Worm (Caenorhabditis elegans) whole organism, L4 larva: ENCODE results near the gene twnk-1.

ENCODE experiments used
- F44E2.7 ChIP-seq: fragments of 200-800 bp; sonication (Bioruptor generic); IDR thresholded peaks from 2 replicates; pipeline ENCODE4 v2.1.2; 2022; ENCODE audit warnings: missing genetic modification characterization, missing compliant biosample characterization
- T20F7.1 ChIP-seq: fragments of 200-800 bp; sonication (Bioruptor generic); optimal IDR thresholded peaks from 2 replicates; lab custom pipeline; 2018; ENCODE audit warnings: mild to moderate bottlenecking, missing genetic modification characterization, missing compliant biosample characterization
- T26A8.4 ChIP-seq: fragments of 200-800 bp; sonication (Bioruptor generic); IDR thresholded peaks from 2 replicates; pipeline ENCODE4 v1.3.6; 2022; ENCODE audit warnings: missing genetic modification characterization, missing compliant biosample characterization
- Y48G9A.11 ChIP-seq: fragments of 200-800 bp; sonication (Bioruptor generic); IDR thresholded peaks from 2 replicates; pipeline ENCODE4 v1.3.6; 2022; ENCODE audit warnings: missing genetic modification reagents, missing genetic modification characterization, missing compliant biosample characterization
- Y75B8A.6 ChIP-seq: fragments of 200-800 bp; sonication (Bioruptor generic); IDR thresholded peaks from 2 replicates; pipeline ENCODE4 v1.3.6; 2022; ENCODE audit warnings: missing genetic modification reagents, missing genetic modification characterization, missing compliant biosample characterization
- ZK546.5 ChIP-seq, 2 experiments: sonication (generic microtip); optimal IDR thresholded peaks; 2 replicates each; lab custom pipeline; 2017; ENCODE audit warnings: missing biosample characterization in 2 of 2, missing genetic modification characterization in 2 of 2
- aha-1 ChIP-seq: fragments of 150-350 bp; peaks from one replicate; lab custom pipeline; 2014; ENCODE audit warnings: missing biosample characterization, missing genetic modification characterization
- attf-4 ChIP-seq: sonication (generic microtip); optimal IDR thresholded peaks from 3 replicates; lab custom pipeline; 2017; ENCODE audit warnings: missing biosample characterization, missing genetic modification characterization
- ceh-44 ChIP-seq: fragments of 200-800 bp; sonication (Bioruptor generic); IDR thresholded peaks from 2 replicates; pipeline ENCODE4 v1.3.6; 2022; ENCODE audit warnings: missing genetic modification reagents, missing genetic modification characterization, missing compliant biosample characterization
- ctbp-1 ChIP-seq: fragments of 200-800 bp; sonication (Bioruptor generic); IDR thresholded peaks from 2 replicates; pipeline ENCODE4 v1.3.6; 2022; ENCODE audit warnings: missing genetic modification reagents, missing genetic modification characterization, missing compliant biosample characterization
- daf-16 ChIP-seq, 3 experiments: sonication (generic microtip); optimal IDR thresholded peaks; 2 replicates each; lab custom pipeline; 2016 to 2017; ENCODE audit warnings: missing genetic modification characterization in 3 of 3, missing genetic modification reagents in 3 of 3, mild to moderate bottlenecking in 2 of 3, missing compliant biosample characterization in 2 of 3, missing biosample characterization in 1 of 3, moderate library complexity in 1 of 3
- daf-19 ChIP-seq: fragments of 200-800 bp; sonication (Bioruptor generic); conservative IDR thresholded peaks from 2 replicates; pipeline ENCODE4 v1.3.6; 2022; ENCODE audit warnings: missing genetic modification characterization, missing compliant biosample characterization
- dmd-6 ChIP-seq: fragments of 200-800 bp; sonication (Bioruptor generic); IDR thresholded peaks from 2 replicates; pipeline ENCODE4 v1.3.6; 2022; ENCODE audit warnings: missing genetic modification reagents, missing genetic modification characterization, missing compliant biosample characterization
- egl-27 ChIP-seq: sonication (generic microtip); optimal IDR thresholded peaks from 3 replicates; lab custom pipeline; 2017; ENCODE audit warnings: missing biosample characterization, missing genetic modification reagents, missing genetic modification characterization
- egl-43 ChIP-seq: fragments of 200-800 bp; sonication (Bioruptor generic); IDR thresholded peaks from 2 replicates; pipeline ENCODE4 v1.3.6; 2022; ENCODE audit warnings: missing genetic modification reagents, missing genetic modification characterization, missing compliant biosample characterization
- fos-1 ChIP-seq: fragments of 150-350 bp; optimal IDR thresholded peaks from 2 replicates; lab custom pipeline; 2014; ENCODE audit warnings: missing biosample characterization, missing genetic modification characterization
- hif-1 ChIP-seq, 2 experiments: sonication (generic microtip); optimal IDR thresholded peaks; 2 replicates each; lab custom pipeline; 2016 to 2017; ENCODE audit warnings: missing compliant biosample characterization in 2 of 2, missing genetic modification characterization in 2 of 2, missing genetic modification reagents in 2 of 2, missing genotype in 2 of 2, mild to moderate bottlenecking in 1 of 2
- hlh-30 ChIP-seq: sonication (generic microtip); optimal IDR thresholded peaks from 2 replicates; lab custom pipeline; 2017; ENCODE audit warnings: antibody characterized with exemption, mild to moderate bottlenecking, missing genetic modification characterization, missing compliant biosample characterization; ENCODE audit not compliant: insufficient read depth
- hmg-1.1 ChIP-seq: fragments of 200-800 bp; sonication (Bioruptor generic); IDR thresholded peaks from 2 replicates; pipeline ENCODE4 v1.3.6; 2022; ENCODE audit warnings: missing genetic modification reagents, missing genetic modification characterization, missing compliant biosample characterization
- lin-1 ChIP-seq: fragments of 200-800 bp; sonication (Bioruptor generic); IDR thresholded peaks from 2 replicates; pipeline ENCODE4 v1.3.6; 2022; ENCODE audit warnings: missing genetic modification reagents, missing genetic modification characterization, missing compliant biosample characterization
- lin-15B ChIP-seq: fragments of 150-350 bp; sonication (generic microtip); optimal IDR thresholded peaks from 3 replicates; lab custom pipeline; 2014; ENCODE audit warnings: missing biosample characterization, missing genetic modification characterization
- lin-29 ChIP-seq: fragments of 200-800 bp; sonication (Bioruptor generic); IDR thresholded peaks from 2 replicates; pipeline ENCODE4 v1.3.6; 2022; ENCODE audit warnings: missing genetic modification reagents, missing genetic modification characterization, missing compliant biosample characterization
- lin-38 ChIP-seq: fragments of 200-800 bp; sonication (Bioruptor generic); IDR thresholded peaks from 2 replicates; pipeline ENCODE4 v1.3.6; 2022; ENCODE audit warnings: missing genetic modification reagents, missing genetic modification characterization, missing compliant biosample characterization
- lsy-2 ChIP-seq, 2 experiments: fragments of 150-350 bp in 1 of 2; sonication (generic microtip) in 1 of 2; optimal IDR thresholded peaks; 2 replicates each; lab custom pipeline; 2014 to 2017; ENCODE audit warnings: missing biosample characterization in 2 of 2, missing genetic modification characterization in 2 of 2
- madf-9 ChIP-seq: fragments of 200-800 bp; sonication (Bioruptor generic); conservative IDR thresholded peaks from 2 replicates; pipeline ENCODE4 v1.3.6; 2022; ENCODE audit warnings: missing genetic modification reagents, missing genetic modification characterization, missing compliant biosample characterization
- mdl-1 ChIP-seq, 2 experiments: fragments of 150-350 bp in 1 of 2; sonication (generic microtip) in 1 of 2; optimal IDR thresholded peaks; 2 replicates each; lab custom pipeline; 2014 to 2017; ENCODE audit warnings: missing biosample characterization in 2 of 2, missing genetic modification characterization in 2 of 2
- mep-1 ChIP-seq: fragments of 150-350 bp; sonication (generic microtip); optimal IDR thresholded peaks from 3 replicates; lab custom pipeline; 2014; ENCODE audit warnings: missing biosample characterization, missing genetic modification characterization
- mes-2 ChIP-seq: sonication (generic microtip); optimal IDR thresholded peaks from 2 replicates; lab custom pipeline; 2016; ENCODE audit warnings: missing genotype, mild to moderate bottlenecking, missing genetic modification characterization, missing compliant biosample characterization; ENCODE audit not compliant: poor library complexity, severe bottlenecking
- nhr-10 ChIP-seq: fragments of 150-350 bp; optimal IDR thresholded peaks from 2 replicates; lab custom pipeline; 2014; ENCODE audit warnings: missing biosample characterization, missing genetic modification characterization
- nhr-102 ChIP-seq: sonication (generic microtip); optimal IDR thresholded peaks from 2 replicates; lab custom pipeline; 2016; ENCODE audit warnings: mild to moderate bottlenecking, missing genetic modification characterization, moderate library complexity, missing compliant biosample characterization
- nhr-25 ChIP-seq: sonication (generic microtip); optimal IDR thresholded peaks from 2 replicates; lab custom pipeline; 2017; ENCODE audit warnings: missing genetic modification characterization, mild to moderate bottlenecking, missing compliant biosample characterization, antibody characterized with exemption, moderate library complexity, borderline replicate concordance; ENCODE audit not compliant: insufficient read depth
- nhr-77 ChIP-seq: fragments of 150-350 bp; optimal IDR thresholded peaks from 2 replicates; lab custom pipeline; 2014; ENCODE audit warnings: missing biosample characterization, missing genetic modification characterization
- pha-4 ChIP-seq, 2 experiments: fragments of 150-350 bp in 1 of 2; fragments of 200-800 bp in 1 of 2; sonication (Bioruptor generic) in 1 of 2; IDR thresholded peaks in 1 of 2; optimal IDR thresholded peaks in 1 of 2; 2 replicates each; pipeline versions ENCODE4 v1.3.6 to Lab custom; 2014 to 2022; ENCODE audit warnings: missing genetic modification characterization in 2 of 2, missing genetic modification reagents in 2 of 2, missing biosample characterization in 1 of 2, missing compliant biosample characterization in 1 of 2
- php-3 ChIP-seq: fragments of 200-800 bp; sonication (Bioruptor generic); IDR thresholded peaks from 2 replicates; pipeline ENCODE4 v1.3.6; 2022; ENCODE audit warnings: missing genetic modification reagents, missing genetic modification characterization, missing compliant biosample characterization
- sdz-12 ChIP-seq: fragments of 200-800 bp; sonication (Bioruptor generic); optimal IDR thresholded peaks from 2 replicates; lab custom pipeline; 2018; ENCODE audit warnings: mild to moderate bottlenecking, missing genetic modification characterization, missing compliant biosample characterization
- skn-1 ChIP-seq: fragments of 150-350 bp; optimal IDR thresholded peaks from 2 replicates; lab custom pipeline; 2014; ENCODE audit warnings: missing biosample characterization, missing genetic modification characterization
- snpc-4 ChIP-seq: fragments of 150-350 bp; optimal IDR thresholded peaks from 2 replicates; lab custom pipeline; 2014; ENCODE audit warnings: missing biosample characterization, missing genetic modification characterization
- spr-1 ChIP-seq: sonication (generic microtip); optimal IDR thresholded peaks from 2 replicates; lab custom pipeline; 2016; ENCODE audit warnings: mild to moderate bottlenecking, missing genetic modification characterization, missing compliant biosample characterization
- tra-1 ChIP-seq: fragments of 200-800 bp; sonication (Bioruptor generic); IDR thresholded peaks from 2 replicates; pipeline ENCODE4 v1.3.6; 2022; ENCODE audit warnings: missing genetic modification reagents, missing genetic modification characterization, missing compliant biosample characterization
- unc-39 ChIP-seq: sonication (generic microtip); optimal IDR thresholded peaks from 2 replicates; lab custom pipeline; 2017; ENCODE audit warnings: missing biosample characterization, missing genetic modification characterization
- unc-62 ChIP-seq, 3 experiments: fragments of 150-350 bp in 1 of 3; sonication (generic microtip); optimal IDR thresholded peaks in 2 of 3; peaks in 1 of 3; 1 replicate in 1 of 3; 2 replicates in 2 of 3; lab custom pipeline; 2014 to 2017; ENCODE audit warnings: missing biosample characterization in 3 of 3, missing genetic modification characterization in 3 of 3, missing genetic modification reagents in 3 of 3, missing genotype in 1 of 3
- zag-1 ChIP-seq: fragments of 150-350 bp; optimal IDR thresholded peaks from 2 replicates; lab custom pipeline; 2014; ENCODE audit warnings: missing biosample characterization, missing genetic modification characterization
- ztf-11 ChIP-seq: fragments of 150-350 bp; optimal IDR thresholded peaks from 2 replicates; lab custom pipeline; 2014; ENCODE audit warnings: missing biosample characterization, missing genetic modification characterization
- ztf-7 ChIP-seq: fragments of 150-350 bp; optimal IDR thresholded peaks from 2 replicates; lab custom pipeline; 2014; ENCODE audit warnings: missing biosample characterization, missing genetic modification characterization

The twnk-1 gene

DNA sequence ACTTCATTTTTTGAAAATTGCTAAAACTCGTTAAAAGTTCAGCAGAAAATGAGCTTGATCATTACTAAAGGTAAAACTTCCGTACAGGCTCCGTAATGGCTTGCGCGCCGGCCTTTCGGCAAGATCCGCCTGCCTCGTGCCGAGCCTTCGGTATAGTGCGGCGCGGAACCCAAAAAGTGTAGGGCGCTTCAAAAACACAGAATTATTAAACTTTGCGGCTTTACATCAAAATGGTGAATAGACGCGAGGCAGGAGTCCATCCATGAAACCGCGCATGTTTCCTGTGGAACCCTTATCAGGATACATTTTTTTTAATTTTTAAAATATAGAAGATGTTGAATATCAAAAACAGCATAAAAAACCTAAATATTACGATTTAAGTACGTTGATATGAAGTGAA, 37.9 kb upstream of the twnk-1 start:
- TF ChIP-seq aha-1 (tag; lab: Kevin White, UChicago) = peak; percentile 85
- peak; percentile 57 for TF ChIP-seq snpc-4 (tag; lab: Kevin White, UChicago)
- no peak for TF ChIP-seq nhr-102 (tag; lab: Kevin White, UChicago)
- TF ChIP-seq, all 104 proteins: peak for 2

DNA sequence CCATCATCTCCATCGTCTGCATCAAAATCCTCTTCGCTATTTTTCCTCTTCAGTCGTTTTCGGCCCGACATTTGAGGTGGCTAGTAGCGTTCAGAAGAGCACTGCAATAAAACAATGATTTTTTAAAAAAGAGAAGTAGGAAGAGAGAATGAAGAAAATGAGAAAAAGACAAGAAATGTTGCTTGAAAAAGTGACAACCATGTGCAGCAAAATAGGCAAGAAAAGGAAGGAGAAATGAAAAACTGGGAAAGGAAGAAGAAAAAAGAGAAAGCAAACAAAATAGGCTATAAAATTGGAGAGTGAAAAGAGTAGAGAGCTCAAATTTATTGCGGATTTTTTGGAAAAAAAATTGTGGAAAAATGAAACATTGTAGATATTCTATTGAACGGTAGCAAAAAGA, 27.7 kb upstream of the twnk-1 start, which contains the start of gene tag-294:
tag-294 (minus strand) TSS at position 101 of the 400 bp plus-strand sequence.
- TF ChIP-seq daf-16 (GFP tag; optimal IDR thresholded peaks at IDR 0.05; lab: Kevin White, UChicago) (no peak), daf-16 (tag; optimal IDR thresholded peaks at IDR 0.05; lab: Kevin White, UChicago) (no peak), nhr-10 (tag; lab: Kevin White, UChicago) (no peak), ceh-44 (no peak), nhr-25 (tag; lab: Kevin White, UChicago) (no peak), egl-27 (tag; lab: Kevin White, UChicago) (no peak), lin-15B (tag; lab: Kevin White, UChicago) (no peak), zag-1 (no peak)
- TF ChIP-seq, all 104 proteins: peak for 0

DNA sequence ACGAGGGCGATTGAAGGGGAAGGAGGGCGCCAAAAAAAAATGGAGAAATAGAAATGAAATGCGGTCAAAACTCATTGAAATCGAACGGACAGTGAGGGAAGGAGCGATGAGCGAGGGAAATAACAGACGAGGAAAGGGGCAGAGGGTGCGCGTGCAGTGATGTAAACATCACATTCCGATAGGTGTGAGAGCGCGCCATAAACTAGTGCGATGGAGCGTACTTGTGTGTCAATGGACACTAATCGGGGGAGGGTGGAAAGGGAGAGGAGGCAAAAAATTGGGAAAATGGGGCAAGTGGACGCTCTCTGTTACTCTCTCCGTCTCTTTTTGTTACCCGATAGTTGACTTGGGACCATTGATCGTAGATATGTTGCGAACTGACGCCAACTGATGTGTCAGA, 27.1 kb upstream of the twnk-1 start:
- no peak for TF ChIP-seq daf-19 (GFP tag; lab: Robert Waterston, UW)
- TF ChIP-seq T20F7.1 = no peak
- no peak; the same call in 1 of the 2 replicates for TF ChIP-seq tra-1
- peak; percentile 82 for TF ChIP-seq hlh-30 (tag; lab: Kevin White, UChicago)
- peak in 1 of 2 experiments; percentile 53 for TF ChIP-seq hif-1 (tag; optimal IDR thresholded peaks at IDR 0.05; lab: Kevin White, UChicago)
- TF ChIP-seq ctbp-1 (GFP tag; lab: Robert Waterston, UW) = peak; percentile 54; the same call in 1 of the 2 replicates
- no peak for TF ChIP-seq madf-9 (GFP tag; lab: Robert Waterston, UW)
- TF ChIP-seq unc-62 (GFP tag; optimal IDR thresholded peaks at IDR 0.05 in 1 of 2; lab: Kevin White, UChicago) = peak in 1 of 2 experiments; percentile 28
- no peak for TF ChIP-seq unc-62 (tag; optimal IDR thresholded peaks at IDR 0.05; lab: Kevin White, UChicago)
- no peak for TF ChIP-seq ztf-7
- TF ChIP-seq ztf-11 = no peak
- no peak for TF ChIP-seq zag-1
- TF ChIP-seq ZK546.5 (tag; optimal IDR thresholded peaks at IDR 0.05; lab: Kevin White, UChicago) = no peak
- TF ChIP-seq daf-16 (GFP tag; optimal IDR thresholded peaks at IDR 0.05; lab: Kevin White, UChicago) = peak in 1 of 2 experiments; percentile 56
- TF ChIP-seq daf-16 (tag; optimal IDR thresholded peaks at IDR 0.05; lab: Kevin White, UChicago) = peak; percentile 86
- TF ChIP-seq mdl-1 (tag; optimal IDR thresholded peaks at IDR 0.05; lab: Kevin White, UChicago) = peak in 1 of 2 experiments; percentile 76
- no peak for TF ChIP-seq Y48G9A.11 (GFP tag; lab: Robert Waterston, UW)
- peak; percentile 58; the same call in 1 of the 2 replicates for TF ChIP-seq hmg-1.1 (GFP tag; lab: Robert Waterston, UW)
- peak; percentile 12 for TF ChIP-seq spr-1
- TF ChIP-seq dmd-6 (GFP tag; lab: Robert Waterston, UW) = peak; percentile 25; the same call in 1 of the 2 replicates
- TF ChIP-seq fos-1 (tag; lab: Kevin White, UChicago) = no peak
- no peak for TF ChIP-seq pha-4 (GFP tag; IDR thresholded peaks at IDR 0.05; lab: Robert Waterston, UW)
- peak; percentile 90 for TF ChIP-seq pha-4 (tag; optimal IDR thresholded peaks at IDR 0.05; lab: Kevin White, UChicago)
- no peak for TF ChIP-seq sdz-12 (GFP tag; lab: Kevin White, UChicago)
- TF ChIP-seq egl-43 = peak; percentile 76; the same call in 1 of the 2 replicates
- TF ChIP-seq nhr-25 (tag; lab: Kevin White, UChicago) = peak; percentile 44
- peak; percentile 75 for TF ChIP-seq mep-1 (tag; lab: Kevin White, UChicago)
- no peak for TF ChIP-seq F44E2.7 (GFP tag; lab: Robert Waterston, UW)
- no peak for TF ChIP-seq lin-1
- TF ChIP-seq unc-39 (tag; lab: Kevin White, UChicago) = no peak
- no peak for TF ChIP-seq lin-29
- TF ChIP-seq T26A8.4 (GFP tag; lab: Robert Waterston, UW) = 0 out of 2 replicates have a peak, but pooled peaks have one; percentile 36
- TF ChIP-seq Y75B8A.6 (GFP tag; lab: Robert Waterston, UW) = no peak
- TF ChIP-seq attf-4 = no peak
- TF ChIP-seq mes-2 = peak; percentile 67
- TF ChIP-seq php-3 (GFP tag; lab: Robert Waterston, UW) = 0 out of 2 replicates have a peak, but pooled peaks have one; percentile 49
- peak; percentile 57; the same call in 1 of the 2 replicates for TF ChIP-seq lin-38 (GFP tag; lab: Robert Waterston, UW)
- peak; percentile 9 for TF ChIP-seq nhr-77 (tag; lab: Kevin White, UChicago)
- peak in 1 of 2 experiments; percentile 35 for TF ChIP-seq lsy-2 (tag; optimal IDR thresholded peaks at IDR 0.05; lab: Kevin White, UChicago)
- TF ChIP-seq skn-1 (tag; lab: Kevin White, UChicago) = no peak
